Worm (Caenorhabditis elegans) whole organism, young adult: ENCODE results near the gene srbc-51.

Source experiments
- B0019.2 ChIP-seq: fragments of 200-800 bp; sonication (Bioruptor generic); conservative IDR thresholded peaks from 2 replicates; pipeline ENCODE4 v1.3.6; 2022; ENCODE audit warnings: missing genetic modification reagents, missing genetic modification characterization, missing compliant biosample characterization
- F33H1.4 ChIP-seq: fragments of 200-800 bp; sonication (Bioruptor generic); IDR thresholded peaks from 2 replicates; pipeline ENCODE4 v1.3.6; 2022; ENCODE audit warnings: missing genetic modification reagents, missing genetic modification characterization, missing compliant biosample characterization
- attf-5 ChIP-seq: fragments of 200-800 bp; sonication (Bioruptor generic); optimal IDR thresholded peaks from 2 replicates; lab custom pipeline; 2018; ENCODE audit warnings: mild to moderate bottlenecking, missing genetic modification characterization, missing compliant biosample characterization
- bed-1 ChIP-seq: fragments of 200-800 bp; sonication (Bioruptor generic); IDR thresholded peaks from 2 replicates; pipeline ENCODE4 v1.3.6; 2022; ENCODE audit warnings: missing genetic modification reagents, missing genetic modification characterization, missing compliant biosample characterization
- lin-54 ChIP-seq: fragments of 200-800 bp; sonication (Bioruptor generic); optimal IDR thresholded peaks from 2 replicates; lab custom pipeline; 2018; ENCODE audit warnings: mild to moderate bottlenecking, missing genetic modification characterization, missing compliant biosample characterization
- madf-3 ChIP-seq: fragments of 200-800 bp; sonication (Bioruptor generic); IDR thresholded peaks from 2 replicates; pipeline ENCODE4 v1.3.6; 2022; ENCODE audit warnings: missing genetic modification reagents, missing genetic modification characterization, missing compliant biosample characterization

DNA sequence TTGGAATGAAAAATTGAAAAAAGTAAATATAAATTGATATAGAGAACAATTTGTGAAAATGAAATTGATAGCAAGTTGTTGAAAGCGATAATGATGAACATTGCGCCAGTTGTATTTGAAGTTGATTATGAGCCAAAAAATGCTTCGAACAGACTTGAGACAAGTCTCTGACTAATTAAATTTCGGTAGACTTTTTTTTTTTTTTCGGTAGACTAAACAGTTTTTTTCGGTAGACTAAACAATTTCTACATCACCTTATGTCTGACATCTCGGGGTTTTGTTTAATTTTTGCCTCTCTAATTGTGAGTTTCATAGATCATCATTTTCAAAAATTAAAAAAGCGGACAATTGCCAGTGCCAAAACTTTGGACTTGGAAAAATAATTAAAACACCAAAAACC is 7.4 kb downstream of the srbc-51 start, which contains the start of gene srbc-54:
- TF ChIP-seq lin-54 (GFP tag; lab: Kevin White, UChicago) = no peak
- no peak for TF ChIP-seq madf-3 (GFP tag; lab: Robert Waterston, UW)
- TF ChIP-seq F33H1.4 (GFP tag; lab: Robert Waterston, UW) = no peak
- TF ChIP-seq bed-1 (GFP tag; lab: Robert Waterston, UW) = no peak
- no peak for TF ChIP-seq attf-5
- no peak for TF ChIP-seq B0019.2 (GFP tag; lab: Robert Waterston, UW)
